Fruit fly (Drosophila melanogaster) whole organism: ENCODE measurements around the gene HDAC1.

Experiments
- CG8478 ChIP-seq: fragments of >200 bp; optimal IDR thresholded peaks from 2 replicates; lab custom pipeline; 2018; ENCODE audit warnings: inconsistent platforms
- Dll ChIP-seq: fragments of >200 bp; optimal IDR thresholded peaks from 2 replicates; lab custom pipeline; 2017
- EcR ChIP-seq, 2 experiments: fragments of >200 bp; optimal IDR thresholded peaks; 2 replicates each; lab custom pipeline; 2017; ENCODE audit warnings: missing biosample characterization in 2 of 2, missing genetic modification characterization in 2 of 2, missing genetic modification reagents in 2 of 2
- pan ChIP-seq: fragments of >200 bp; optimal IDR thresholded peaks from 2 replicates; lab custom pipeline; 2017
- psq ChIP-seq: fragments of >200 bp; optimal IDR thresholded peaks from 2 replicates; lab custom pipeline; 2017
- usp ChIP-seq: fragments of >200 bp; optimal IDR thresholded peaks from 2 replicates; lab custom pipeline; 2017; ENCODE audit warnings: missing biosample characterization, missing genetic modification characterization, mixed read lengths

Gene HDAC1

dm6 chr3L:4626434-4626833 is at the start of gene HDAC1:
TSS of gene HDAC1 (plus strand) at chr3L:4626734.
- no peak for TF ChIP-seq pan (lab: Kevin White, UChicago)

dm6 chr3L:4590051-4590450 is 36.5 kb upstream of the HDAC1 start:
- TF ChIP-seq psq (lab: Kevin White, UChicago), result no peak
- no peak for TF ChIP-seq pan (lab: Kevin White, UChicago)
- TF ChIP-seq Dll, result no peak
- TF ChIP-seq EcR (GFP tag; optimal IDR thresholded peaks at IDR 0.05; lab: Kevin White, UChicago), result no peak
- no peak for TF ChIP-seq CG8478 (lab: Kevin White, UChicago)
- TF ChIP-seq usp (GFP tag; lab: Kevin White, UChicago), result no peak

DNA sequence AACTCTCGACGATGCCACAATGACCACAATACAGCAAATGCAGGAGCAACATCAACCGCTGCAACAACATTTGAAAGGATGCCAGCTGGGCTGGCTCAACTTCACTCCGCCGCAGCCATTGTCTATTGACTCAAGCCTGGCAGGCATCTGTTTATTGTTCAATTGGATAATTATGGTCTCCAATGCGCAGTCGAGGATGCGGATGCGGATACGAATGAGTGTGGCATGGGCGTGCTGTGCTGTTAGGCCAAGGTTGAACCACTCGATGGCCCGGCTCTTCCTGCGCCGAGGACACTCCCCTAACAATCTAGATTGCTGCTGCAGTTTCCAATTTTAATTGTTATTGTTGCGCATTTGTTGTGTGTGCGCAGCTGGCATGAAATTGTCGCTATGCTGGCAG is 26.8 kb upstream of the HDAC1 start:
- TF ChIP-seq usp (GFP tag; lab: Kevin White, UChicago) (no peak), pan (lab: Kevin White, UChicago) (no peak), psq (lab: Kevin White, UChicago) (no peak), CG8478 (lab: Kevin White, UChicago) (no peak), Dll (no peak), EcR (GFP tag; optimal IDR thresholded peaks at IDR 0.05; lab: Kevin White, UChicago) (no peak)

DNA sequence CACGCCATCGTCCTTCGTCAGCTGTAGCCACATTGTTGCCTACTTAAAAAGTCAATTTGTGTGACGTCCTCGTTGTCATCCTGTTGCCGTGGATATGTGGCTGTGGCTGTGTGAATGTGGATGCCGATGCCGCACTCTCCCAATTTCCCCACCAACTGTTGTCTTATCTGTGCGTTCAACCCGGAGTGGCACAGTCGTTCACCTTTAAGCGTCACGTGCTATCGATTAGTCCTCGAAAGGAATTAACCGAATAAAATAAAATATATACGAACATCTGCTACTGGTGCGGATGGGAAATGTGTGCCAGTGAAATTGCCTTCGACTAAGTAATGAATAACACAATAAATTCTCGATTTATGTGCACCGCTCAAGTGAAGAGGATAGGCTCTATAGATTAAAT is 24.2 kb upstream of the HDAC1 start:
- TF ChIP-seq usp (GFP tag; lab: Kevin White, UChicago) (no peak), CG8478 (lab: Kevin White, UChicago) (no peak), EcR (GFP tag; optimal IDR thresholded peaks at IDR 0.05; lab: Kevin White, UChicago) (no peak), pan (lab: Kevin White, UChicago) (no peak), Dll (no peak), psq (lab: Kevin White, UChicago) (no peak)

dm6 chr3L:4603439-4603838 is 23.1 kb upstream of the HDAC1 start:
- no peak for TF ChIP-seq CG8478 (lab: Kevin White, UChicago)
- no peak for TF ChIP-seq usp (GFP tag; lab: Kevin White, UChicago)
- no peak for TF ChIP-seq Dll
- TF ChIP-seq EcR (GFP tag; optimal IDR thresholded peaks at IDR 0.05; lab: Kevin White, UChicago), result no peak
- TF ChIP-seq pan (lab: Kevin White, UChicago), result no peak
- TF ChIP-seq psq (lab: Kevin White, UChicago), result no peak

DNA sequence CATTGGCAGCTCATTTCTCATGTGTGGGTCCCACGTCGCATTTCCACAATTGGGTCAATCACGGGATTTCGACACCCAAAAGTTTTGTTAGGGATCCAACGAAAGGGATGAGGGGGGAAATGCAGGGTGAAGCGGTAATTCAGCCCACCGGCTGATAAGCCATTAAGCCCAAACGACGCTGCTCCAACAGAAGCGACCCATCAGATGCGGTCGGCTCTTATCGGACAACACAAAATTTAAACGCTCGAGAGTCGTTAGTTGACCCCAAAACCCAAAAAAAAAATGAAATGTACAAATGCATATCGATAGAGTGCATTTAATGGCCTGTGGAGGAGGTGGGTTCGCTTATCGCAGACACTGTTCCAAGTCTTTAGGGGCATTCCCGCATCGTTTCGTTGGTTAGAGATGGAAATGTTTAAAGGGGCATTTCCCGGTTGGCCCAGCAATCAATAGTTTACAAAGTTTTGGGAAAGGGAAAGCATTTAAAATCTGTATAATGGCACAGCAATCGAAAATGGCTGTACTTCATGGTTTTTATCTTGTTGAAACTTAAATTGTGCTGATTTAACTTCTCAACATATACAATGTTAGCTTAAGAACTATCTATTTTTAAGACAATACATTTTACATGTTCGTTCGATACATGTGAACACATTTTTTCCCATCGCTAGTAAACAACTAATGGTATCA is 19.6 kb upstream of the HDAC1 start:
- TF ChIP-seq psq (lab: Kevin White, UChicago), result no peak
- no peak for TF ChIP-seq Dll
- no peak for TF ChIP-seq CG8478 (lab: Kevin White, UChicago)
- no peak for TF ChIP-seq EcR (GFP tag; optimal IDR thresholded peaks at IDR 0.05; lab: Kevin White, UChicago)
- no peak for TF ChIP-seq pan (lab: Kevin White, UChicago)
- no peak for TF ChIP-seq usp (GFP tag; lab: Kevin White, UChicago)

DNA sequence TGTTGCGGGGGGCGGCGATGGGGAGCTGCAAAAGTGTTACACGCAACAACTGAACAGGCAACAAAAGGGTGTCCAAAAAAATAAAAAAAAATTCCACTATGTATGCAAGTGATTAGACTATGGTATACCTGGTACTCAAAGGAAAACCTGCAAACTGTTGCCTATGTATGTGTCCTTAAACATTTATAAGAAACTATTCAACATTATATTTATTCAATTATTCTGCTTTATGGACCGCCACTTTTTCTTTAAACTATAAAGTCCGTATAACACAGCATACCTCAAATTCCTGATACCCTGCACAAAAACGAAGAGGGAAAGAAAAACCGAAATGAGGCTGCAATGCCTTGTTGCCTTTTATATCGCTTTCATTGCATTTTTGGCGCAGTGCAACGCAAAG is 18.9 kb upstream of the HDAC1 start:
- TF ChIP-seq pan (lab: Kevin White, UChicago) (peak; percentile 60), EcR (GFP tag; optimal IDR thresholded peaks at IDR 0.05; lab: Kevin White, UChicago) (no peak)

dm6 chr3L:4611311-4611710 is 15.2 kb upstream of the HDAC1 start:
- TF ChIP-seq pan (lab: Kevin White, UChicago) (no peak), usp (GFP tag; lab: Kevin White, UChicago) (no peak), psq (lab: Kevin White, UChicago) (no peak), EcR (GFP tag; optimal IDR thresholded peaks at IDR 0.05; lab: Kevin White, UChicago) (no peak), Dll (no peak), CG8478 (lab: Kevin White, UChicago) (no peak)

DNA sequence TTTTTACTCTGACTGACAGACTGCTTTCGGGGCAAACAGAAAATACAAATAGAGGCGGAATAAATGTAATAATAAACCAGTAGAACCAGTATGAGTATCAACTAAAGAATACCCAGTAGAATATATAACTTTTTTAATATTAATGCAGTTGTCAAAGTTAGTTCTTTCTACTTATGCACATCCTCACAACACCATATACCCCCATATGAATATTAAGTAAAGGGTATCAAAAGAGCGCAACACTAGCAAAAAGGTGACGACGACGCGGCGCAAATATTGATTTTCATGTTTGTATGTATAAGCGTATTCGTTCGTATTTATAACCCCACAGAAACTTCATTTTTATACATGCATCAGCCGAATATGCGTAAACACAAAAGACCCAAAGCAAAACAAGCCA is 13.5 kb upstream of the HDAC1 start:
- TF ChIP-seq usp (GFP tag; lab: Kevin White, UChicago) (no peak), pan (lab: Kevin White, UChicago) (peak; percentile 89), CG8478 (lab: Kevin White, UChicago) (no peak)

DNA sequence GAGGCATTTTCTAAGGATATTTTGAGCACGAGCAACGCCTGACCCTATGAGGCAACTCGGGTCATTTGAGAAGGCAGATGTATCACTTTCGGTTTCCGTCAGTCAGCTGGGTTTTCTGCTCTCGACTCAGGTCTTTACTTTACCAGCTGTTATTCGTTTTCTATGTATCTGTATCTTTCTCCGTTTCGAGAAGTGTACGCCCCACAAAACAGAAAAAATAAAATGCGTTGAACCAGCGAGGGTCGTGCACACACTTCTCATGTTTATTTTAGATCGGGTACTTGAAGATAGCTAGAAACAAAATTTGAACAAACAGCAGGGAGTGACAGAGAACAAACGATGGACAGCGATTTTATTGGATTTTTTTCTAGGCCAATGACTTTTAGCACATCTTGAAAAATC is 12.7 kb upstream of the HDAC1 start:
- no peak for TF ChIP-seq psq (lab: Kevin White, UChicago)
- TF ChIP-seq usp (GFP tag; lab: Kevin White, UChicago), result no peak
- no peak for TF ChIP-seq CG8478 (lab: Kevin White, UChicago)
- TF ChIP-seq EcR (GFP tag; optimal IDR thresholded peaks at IDR 0.05; lab: Kevin White, UChicago), result no peak
- TF ChIP-seq Dll, result no peak
- TF ChIP-seq pan (lab: Kevin White, UChicago), result no peak

- TF ChIP-seq psq (lab: Kevin White, UChicago) (no peak), pan (lab: Kevin White, UChicago) (no peak), EcR (GFP tag; optimal IDR thresholded peaks at IDR 0.05; lab: Kevin White, UChicago) (no peak), usp (GFP tag; lab: Kevin White, UChicago) (no peak), Dll (no peak), CG8478 (lab: Kevin White, UChicago) (no peak)
Observed at dm6 chr3L:4615064-4615463, 11.5 kb upstream of the HDAC1 start.

- TF ChIP-seq CG8478 (lab: Kevin White, UChicago) (no peak), Dll (no peak), psq (lab: Kevin White, UChicago) (no peak), EcR (GFP tag; optimal IDR thresholded peaks at IDR 0.05; lab: Kevin White, UChicago) (no peak), pan (lab: Kevin White, UChicago) (no peak), usp (GFP tag; lab: Kevin White, UChicago) (no peak)
Observed at dm6 chr3L:4618865-4619496, 7.6 kb upstream of the HDAC1 start.
